Fruit fly (Drosophila melanogaster) whole organism, embryonic: ENCODE measurements around the gene ClpP.

Experiments
- ATbp ChIP-seq: fragments of 200-800 bp; sonication (Bioruptor generic); optimal IDR thresholded peaks from 2 replicates; lab custom pipeline; 2017; ENCODE audit warnings: missing biosample characterization, mild to moderate bottlenecking, missing genetic modification characterization, missing genetic modification reagents
- B-H1 ChIP-seq: fragments of 200-800 bp; sonication (Bioruptor generic); IDR thresholded peaks from 3 replicates; pipeline ENCODE4 v1.3.6; 2022; ENCODE audit warnings: missing biosample characterization, missing genetic modification characterization
- CG10543 ChIP-seq: fragments of 200-800 bp; sonication (Bioruptor generic); optimal IDR thresholded peaks from 3 replicates; lab custom pipeline; 2017; ENCODE audit warnings: missing biosample characterization, mild to moderate bottlenecking, missing genetic modification characterization, moderate library complexity
- CG12155 ChIP-seq: fragments of 200-800 bp; sonication (Bioruptor generic); optimal IDR thresholded peaks from 3 replicates; lab custom pipeline; 2016; ENCODE audit warnings: missing biosample characterization, missing genetic modification characterization
- CG12236 ChIP-seq: fragments of 200-800 bp; sonication (Bioruptor generic); optimal IDR thresholded peaks from 2 replicates; lab custom pipeline; 2016; ENCODE audit warnings: missing biosample characterization, missing genetic modification characterization
- CG14860 ChIP-seq: fragments of 200-800 bp; sonication (Bioruptor generic); IDR thresholded peaks from 3 replicates; pipeline ENCODE4 v1.3.6; 2022; ENCODE audit warnings: missing biosample characterization, missing genetic modification characterization; ENCODE audit not compliant: partially characterized antibody
- CG15011 ChIP-seq: fragments of 200-800 bp; sonication (Bioruptor generic); optimal IDR thresholded peaks from 3 replicates; lab custom pipeline; 2018; ENCODE audit warnings: missing biosample characterization, mild to moderate bottlenecking, missing genetic modification characterization
- CG1529 ChIP-seq: fragments of 200-800 bp; sonication (Bioruptor generic); optimal IDR thresholded peaks from 3 replicates; lab custom pipeline; 2018; ENCODE audit warnings: missing biosample characterization, missing genetic modification characterization
- CG1602 ChIP-seq: fragments of 200-800 bp; sonication (Bioruptor generic); optimal IDR thresholded peaks from 3 replicates; lab custom pipeline; 2016; ENCODE audit warnings: missing biosample characterization, missing genetic modification characterization
- CG16779 ChIP-seq: fragments of 200-800 bp; sonication (Bioruptor generic); IDR thresholded peaks from 2 replicates; pipeline ENCODE4 v1.3.6; 2022; ENCODE audit warnings: missing biosample characterization, missing genetic modification characterization
- CG2199 ChIP-seq: fragments of 200-800 bp; sonication (Bioruptor generic); IDR thresholded peaks from 3 replicates; pipeline ENCODE4 v1.3.6; 2022; ENCODE audit warnings: missing biosample characterization, missing genetic modification characterization
- CG30020 ChIP-seq: fragments of 200-800 bp; optimal IDR thresholded peaks from 2 replicates; lab custom pipeline; 2019; ENCODE audit warnings: missing biosample characterization, mild to moderate bottlenecking, missing genetic modification characterization, moderate library complexity
- CG32532 ChIP-seq: fragments of 200-800 bp; sonication (Bioruptor generic); IDR thresholded peaks from 2 replicates; pipeline ENCODE4 v1.3.6; 2022; ENCODE audit warnings: missing biosample characterization, missing genetic modification characterization
- CG4404 ChIP-seq: fragments of 200-800 bp; sonication (Bioruptor generic); IDR thresholded peaks from 2 replicates; pipeline ENCODE4 v1.3.6; 2022; ENCODE audit warnings: missing biosample characterization, missing genetic modification characterization
- CG5180 ChIP-seq: fragments of 200-800 bp; sonication (Bioruptor generic); optimal IDR thresholded peaks from 3 replicates; lab custom pipeline; 2017; ENCODE audit warnings: missing biosample characterization, missing genetic modification characterization, mild to moderate bottlenecking, moderate library complexity, missing genetic modification reagents
- CG8388 ChIP-seq: fragments of 200-800 bp; sonication (Bioruptor generic); optimal IDR thresholded peaks from 2 replicates; lab custom pipeline; 2019; ENCODE audit warnings: missing biosample characterization, mild to moderate bottlenecking, missing genetic modification characterization, moderate library complexity
- Dll ChIP-seq: fragments of 200-800 bp; sonication (Bioruptor generic); IDR thresholded peaks from 4 replicates; pipeline ENCODE4 v1.3.6; 2022; ENCODE audit warnings: missing biosample characterization, missing genetic modification characterization; ENCODE audit not compliant: partially characterized antibody
- Dref ChIP-seq: fragments of 200-800 bp; sonication (Bioruptor generic); IDR thresholded peaks from 2 replicates; pipeline ENCODE4 v1.3.6; 2022; ENCODE audit warnings: missing biosample characterization, missing genetic modification characterization
- Gsc ChIP-seq: fragments of 200-800 bp; sonication (Bioruptor generic); IDR thresholded peaks from 2 replicates; pipeline ENCODE4 v1.3.6; 2022; ENCODE audit warnings: missing biosample characterization, missing genetic modification characterization
- HLH54F ChIP-seq: fragments of 200-800 bp; sonication (Bioruptor generic); optimal IDR thresholded peaks from 3 replicates; lab custom pipeline; 2016; ENCODE audit warnings: missing biosample characterization, missing genetic modification characterization
- Hand ChIP-seq: fragments of 200-800 bp; sonication (Bioruptor generic); optimal IDR thresholded peaks from 2 replicates; lab custom pipeline; 2017; ENCODE audit warnings: mild to moderate bottlenecking, missing biosample characterization, missing genetic modification reagents, missing genetic modification characterization
- Hr51 ChIP-seq, 2 experiments: fragments of 200-800 bp; sonication (Bioruptor generic); optimal IDR thresholded peaks; 2 replicates in 1 of 2; 3 replicates in 1 of 2; lab custom pipeline; 2016 to 2018; ENCODE audit warnings: missing biosample characterization in 2 of 2, missing genetic modification characterization in 2 of 2, mild to moderate bottlenecking in 1 of 2, moderate library complexity in 1 of 2
- Optix ChIP-seq: fragments of 200-800 bp; sonication (Bioruptor generic); IDR thresholded peaks from 3 replicates; pipeline ENCODE4 v1.3.6; 2022; ENCODE audit warnings: missing biosample characterization, missing genetic modification characterization
- Scr ChIP-seq: fragments of 200-800 bp; sonication (Bioruptor generic); IDR thresholded peaks from 2 replicates; pipeline ENCODE4 v1.3.6; 2022; ENCODE audit warnings: missing biosample characterization, missing genetic modification characterization; ENCODE audit not compliant: partially characterized antibody
- Side ChIP-seq: fragments of 200-800 bp; sonication (Bioruptor generic); optimal IDR thresholded peaks from 2 replicates; lab custom pipeline; 2016; ENCODE audit warnings: missing biosample characterization, missing genetic modification characterization
- Sox102F ChIP-seq: fragments of 200-800 bp; sonication (Bioruptor generic); optimal IDR thresholded peaks from 2 replicates; lab custom pipeline; 2018; ENCODE audit warnings: missing biosample characterization, mild to moderate bottlenecking, missing genetic modification characterization, moderate library complexity
- Tbp ChIP-seq: fragments of >200 bp; optimal IDR thresholded peaks from 2 replicates; lab custom pipeline; 2018; ENCODE audit warnings: missing biosample characterization, missing genetic modification characterization
- Trl ChIP-seq, 3 experiments: fragments of >200 bp in 2 of 3; fragments of 200-800 bp in 1 of 3; sonication (Bioruptor generic) in 1 of 3; optimal IDR thresholded peaks; 2 replicates in 1 of 3; 3 replicates in 2 of 3; lab custom pipeline; 2016 to 2017; ENCODE audit warnings: missing biosample characterization in 1 of 3, missing genetic modification characterization in 1 of 3
- cwo ChIP-seq: fragments of 200-800 bp; sonication (Bioruptor generic); optimal IDR thresholded peaks from 3 replicates; lab custom pipeline; 2017; ENCODE audit warnings: missing biosample characterization, missing genetic modification characterization, mild to moderate bottlenecking, moderate library complexity, missing genetic modification reagents
- dati ChIP-seq: fragments of 200-800 bp; sonication (Bioruptor generic); IDR thresholded peaks from 2 replicates; pipeline ENCODE4 v1.3.6; 2022; ENCODE audit warnings: missing biosample characterization, missing genetic modification characterization
- dm ChIP-seq: fragments of 200-800 bp; sonication (Bioruptor generic); optimal IDR thresholded peaks from 3 replicates; lab custom pipeline; 2016; ENCODE audit warnings: missing biosample characterization, missing genetic modification characterization
- eve ChIP-seq, 2 experiments: fragments of >200 bp; optimal IDR thresholded peaks; 2 replicates each; lab custom pipeline; 2017; ENCODE audit warnings: missing biosample characterization in 2 of 2, missing genetic modification characterization in 2 of 2
- exex ChIP-seq: fragments of 200-800 bp; sonication (Bioruptor generic); optimal IDR thresholded peaks from 4 replicates; lab custom pipeline; 2018; ENCODE audit warnings: missing biosample characterization, mild to moderate bottlenecking, missing genetic modification characterization, moderate library complexity
- eyg ChIP-seq: fragments of 200-800 bp; sonication (Bioruptor generic); optimal IDR thresholded peaks from 3 replicates; lab custom pipeline; 2016; ENCODE audit warnings: missing biosample characterization, missing genetic modification characterization
- fd64A ChIP-seq: fragments of 200-800 bp; sonication (Bioruptor generic); optimal IDR thresholded peaks from 3 replicates; lab custom pipeline; 2018; ENCODE audit warnings: missing biosample characterization, mild to moderate bottlenecking, missing genetic modification characterization
- hb ChIP-seq: fragments of 200-800 bp; sonication (Bioruptor generic); IDR thresholded peaks from 3 replicates; pipeline ENCODE4 v1.3.6; 2022; ENCODE audit warnings: missing biosample characterization, missing genetic modification characterization; ENCODE audit not compliant: partially characterized antibody
- insv ChIP-seq, 2 experiments: fragments of 200-800 bp; sonication (Bioruptor generic); optimal IDR thresholded peaks; 3 replicates each; lab custom pipeline; 2016 to 2018; ENCODE audit warnings: missing biosample characterization in 2 of 2, missing genetic modification characterization in 2 of 2
- kah ChIP-seq: fragments of 200-800 bp; sonication (Bioruptor generic); optimal IDR thresholded peaks from 2 replicates; lab custom pipeline; 2018; ENCODE audit warnings: missing biosample characterization, mild to moderate bottlenecking, missing genetic modification characterization
- peb ChIP-seq: fragments of 200-800 bp; sonication (Bioruptor generic); IDR thresholded peaks from 2 replicates; pipeline ENCODE4 v1.3.6; 2022; ENCODE audit warnings: missing biosample characterization, missing genetic modification characterization
- pnt ChIP-seq: fragments of 200-800 bp; sonication (Bioruptor generic); optimal IDR thresholded peaks from 3 replicates; lab custom pipeline; 2016; ENCODE audit warnings: missing biosample characterization, missing genetic modification characterization
- rib ChIP-seq: fragments of 200-800 bp; sonication (Bioruptor generic); IDR thresholded peaks from 2 replicates; pipeline ENCODE4 v1.3.6; 2022; ENCODE audit warnings: missing biosample characterization, missing genetic modification characterization
- sens ChIP-seq: fragments of 200-800 bp; sonication (Bioruptor generic); peaks from one replicate; lab custom pipeline; 2016; ENCODE audit warnings: missing biosample characterization, missing genetic modification characterization
- sim ChIP-seq: fragments of 200-800 bp; sonication (Bioruptor generic); IDR thresholded peaks from 2 replicates; pipeline ENCODE4 v1.3.6; 2022; ENCODE audit warnings: missing biosample characterization, missing genetic modification characterization
- so ChIP-seq: fragments of 200-800 bp; sonication (Bioruptor generic); IDR thresholded peaks from 3 replicates; pipeline ENCODE4 v1.3.6; 2022; ENCODE audit warnings: missing biosample characterization, missing genetic modification characterization
- sug ChIP-seq: fragments of 200-800 bp; optimal IDR thresholded peaks from 2 replicates; lab custom pipeline; 2019; ENCODE audit warnings: missing biosample characterization, mild to moderate bottlenecking, missing genetic modification characterization, moderate library complexity
- usp ChIP-seq: fragments of >200 bp; optimal IDR thresholded peaks from 2 replicates; lab custom pipeline; 2017; ENCODE audit warnings: missing biosample characterization, missing genetic modification characterization
- vvl ChIP-seq: fragments of 200-800 bp; sonication (Bioruptor generic); IDR thresholded peaks from 2 replicates; pipeline ENCODE4 v1.3.6; 2022; ENCODE audit warnings: missing biosample characterization, missing genetic modification characterization
- wor ChIP-seq: fragments of 200-800 bp; sonication (Bioruptor generic); IDR thresholded peaks from 2 replicates; pipeline ENCODE4 v1.3.6; 2022; ENCODE audit warnings: missing biosample characterization, missing genetic modification characterization
- zen ChIP-seq: fragments of 200-800 bp; sonication (Bioruptor generic); optimal IDR thresholded peaks from 3 replicates; lab custom pipeline; 2018; ENCODE audit warnings: missing biosample characterization, mild to moderate bottlenecking, missing genetic modification characterization, moderate library complexity

The ClpP gene

dm6 chr2L:10339212-10339721 lies 17.3 kb upstream of the ClpP start, which contains the start of gene SamDC (continued):
- TF ChIP-seq Dll (GFP tag; lab: Robert Waterston, UW) (peak; percentile 77), insv (GFP tag; optimal IDR thresholded peaks at IDR 0.05; lab: Kevin White, UChicago) (peak in 1 of 2 experiments; percentile 31), CG5180 (GFP tag; lab: Kevin White, UChicago) (peak; percentile 59), peb (GFP tag; lab: Robert Waterston, UW) (no peak; the same call in 1 of the 2 replicates), usp (no peak), CG15011 (no peak), dati (GFP tag; lab: Robert Waterston, UW) (no peak), CG30020 (tag; lab: Kevin White, UChicago) (peak; percentile 97), CG32532 (GFP tag; lab: Robert Waterston, UW) (peak; percentile 42; the same call in 1 of the 2 replicates), dm (GFP tag; lab: Kevin White, UChicago) (peak; percentile 65), CG12236 (GFP tag; lab: Kevin White, UChicago) (no peak), fd64A (GFP tag; lab: Kevin White, UChicago) (no peak), so (GFP tag; lab: Robert Waterston, UW) (no peak), Hr51 (GFP tag; optimal IDR thresholded peaks at IDR 0.05; lab: Kevin White, UChicago) (peak; percentile 40 to 60)

DNA sequence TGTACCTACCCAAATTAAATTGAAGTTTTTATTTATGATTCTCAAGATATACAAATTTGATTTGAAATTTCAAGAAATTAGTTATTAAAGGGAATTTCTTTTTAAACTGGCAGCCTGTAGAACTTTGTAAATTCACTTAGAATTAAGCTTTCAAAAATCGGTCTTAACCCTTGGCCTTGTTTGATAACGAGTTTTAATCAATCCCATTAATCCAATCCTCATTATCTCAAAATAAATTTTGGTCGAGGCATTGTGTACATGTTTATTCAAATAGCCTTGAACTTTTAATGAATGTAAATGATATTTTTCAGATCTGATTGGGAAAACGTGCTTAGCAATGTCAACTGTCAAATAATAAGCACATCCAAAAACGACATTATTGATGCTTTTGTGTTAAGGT lies 16.8 kb upstream of the ClpP start:
- no peak for TF ChIP-seq pnt (GFP tag; lab: Kevin White, UChicago)
- no peak for TF ChIP-seq CG16779 (GFP tag; lab: Robert Waterston, UW)
- peak in 1 of 2 experiments; percentile 24 for TF ChIP-seq eve (GFP tag; optimal IDR thresholded peaks at IDR 0.05; lab: Kevin White, UChicago)
- TF ChIP-seq CG4404 (GFP tag; lab: Robert Waterston, UW) = no peak
- no peak for TF ChIP-seq hb (GFP tag; lab: Robert Waterston, UW)
- TF ChIP-seq Optix = no peak
- no peak for TF ChIP-seq ATbp (GFP tag; lab: Kevin White, UChicago)
- no peak for TF ChIP-seq wor (GFP tag; lab: Robert Waterston, UW)
- no peak for TF ChIP-seq CG1602 (GFP tag; lab: Kevin White, UChicago)
- TF ChIP-seq zen (tag; lab: Kevin White, UChicago) = no peak
- TF ChIP-seq Hand (GFP tag; lab: Kevin White, UChicago) = no peak
- no peak for TF ChIP-seq Trl (optimal IDR thresholded peaks at IDR 0.05; lab: Kevin White, UChicago)
- TF ChIP-seq Trl (GFP tag; optimal IDR thresholded peaks at IDR 0.05; lab: Kevin White, UChicago) = no peak
- no peak for TF ChIP-seq CG1529 (GFP tag; lab: Kevin White, UChicago)
- TF ChIP-seq cwo (GFP tag; lab: Kevin White, UChicago) = peak; percentile 14
- no peak for TF ChIP-seq CG12155 (GFP tag; lab: Kevin White, UChicago)
- no peak for TF ChIP-seq CG8388 (GFP tag; lab: Kevin White, UChicago)
- no peak for TF ChIP-seq CG2199 (GFP tag; lab: Robert Waterston, UW)
- TF ChIP-seq exex (tag; lab: Kevin White, UChicago) = peak; percentile 6
- no peak for TF ChIP-seq Gsc (GFP tag; lab: Robert Waterston, UW)
- TF ChIP-seq Sox102F (GFP tag; lab: Kevin White, UChicago) = no peak

DNA sequence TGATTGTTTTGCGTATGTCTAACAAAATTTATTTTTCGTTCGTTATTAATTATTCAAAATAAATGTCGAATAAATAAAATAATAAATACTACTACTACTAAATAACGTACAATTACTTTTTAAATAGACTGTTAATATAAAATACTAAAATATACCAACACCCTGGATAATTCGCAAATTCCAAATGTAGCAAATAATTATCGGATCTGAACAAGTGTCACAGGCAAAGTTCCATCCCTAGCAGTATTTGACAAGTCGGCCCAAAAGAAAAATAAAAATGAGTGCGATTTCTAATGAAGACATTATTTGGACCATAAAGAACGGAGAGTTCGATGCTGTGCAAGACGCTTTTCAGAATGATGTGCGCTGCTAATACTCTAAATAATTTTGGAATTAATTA lies 15.2 kb upstream of the ClpP start, which contains the start of gene CG31715:
CG31715 (plus strand) TSS at position 212 of the 400 bp plus-strand sequence.
- no peak for TF ChIP-seq eyg (GFP tag; lab: Kevin White, UChicago)
- peak; percentile 49; the same call in 1 of the 2 replicates for TF ChIP-seq rib (GFP tag; lab: Robert Waterston, UW)
- no peak for TF ChIP-seq sim (GFP tag; lab: Robert Waterston, UW)
- no peak for TF ChIP-seq Tbp (GFP tag; lab: Kevin White, UChicago)
- no peak for TF ChIP-seq CG4404 (GFP tag; lab: Robert Waterston, UW)
- no peak for TF ChIP-seq HLH54F (GFP tag; lab: Kevin White, UChicago)
- TF ChIP-seq kah = peak; percentile 59
- TF ChIP-seq sug = peak; percentile 15
- peak; percentile 48; the same call in 1 of the 2 replicates for TF ChIP-seq vvl (GFP tag; lab: Robert Waterston, UW)
- peak; percentile 57 for TF ChIP-seq Dref (GFP tag; lab: Robert Waterston, UW)
- TF ChIP-seq Side (GFP tag; lab: Kevin White, UChicago) = no peak
- TF ChIP-seq CG14860 (GFP tag; lab: Robert Waterston, UW) = no peak
- no peak for TF ChIP-seq CG10543 (GFP tag; lab: Kevin White, UChicago)
- no peak for TF ChIP-seq B-H1
- peak; percentile 51 for TF ChIP-seq Scr (GFP tag; lab: Robert Waterston, UW)
- TF ChIP-seq sens (GFP tag; lab: Kevin White, UChicago) = peak; percentile 77
